Worm (Caenorhabditis elegans): ENCODE data around the gene F53C11.5.

DNA sequence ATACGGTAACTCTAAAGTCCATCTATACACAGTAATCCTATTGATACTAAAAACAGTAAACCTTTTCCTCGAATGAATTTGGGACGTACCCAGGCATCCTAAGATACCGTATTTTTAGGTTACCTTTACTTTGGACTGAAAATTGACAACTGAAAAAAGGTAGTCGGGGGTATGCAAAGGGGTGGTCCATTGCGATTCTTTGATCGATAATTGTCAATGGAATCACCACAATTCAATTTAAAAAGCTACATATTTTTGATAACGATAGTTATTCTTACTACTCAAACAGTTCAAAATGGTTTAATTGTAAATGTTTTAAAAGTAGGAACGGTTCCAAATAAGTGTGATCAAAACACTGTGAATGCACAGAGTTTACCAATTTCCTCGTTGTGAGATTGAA, 46.6 kb downstream of the F53C11.5 start, which contains the start of gene srx-129:
- no peak for TF ChIP-seq cog-1 (tag; optimal IDR thresholded peaks at IDR 0.05)
- no peak for TF ChIP-seq tab-1 (GFP tag; IDR thresholded peaks at IDR 0.05)
- no peak for TF ChIP-seq T22C8.4 (GFP tag; IDR thresholded peaks at IDR 0.05)
- no peak for TF ChIP-seq klf-2 (GFP tag; conservative IDR thresholded peaks at IDR 0.05)
- TF ChIP-seq ref-1 (GFP tag; conservative IDR thresholded peaks at IDR 0.05) = no peak
- no peak for TF ChIP-seq flt-1 (GFP tag; IDR thresholded peaks at IDR 0.05)
- TF ChIP-seq med-1 (GFP tag; optimal IDR thresholded peaks at IDR 0.05; ENCODE audit: insufficient read depth) = no peak
